Worm (Caenorhabditis elegans) whole organism, L2 larva: Measurements from ENCODE around the gene F56D6.13.

Experiments
- Y55F3AM.14 ChIP-seq: fragments of 200-800 bp; sonication (Bioruptor generic); optimal IDR thresholded peaks from 2 replicates; lab custom pipeline; 2018; ENCODE audit warnings: mild to moderate bottlenecking, missing genetic modification characterization, missing compliant biosample characterization
- alr-1 ChIP-seq: fragments of 150-350 bp; optimal IDR thresholded peaks from 2 replicates; lab custom pipeline; 2014; ENCODE audit warnings: missing biosample characterization, missing genetic modification characterization
- elt-1 ChIP-seq: fragments of 150-350 bp; optimal IDR thresholded peaks from 2 replicates; lab custom pipeline; 2014; ENCODE audit warnings: missing biosample characterization, missing genetic modification characterization
- elt-3 ChIP-seq: sonication (generic microtip); optimal IDR thresholded peaks from 2 replicates; lab custom pipeline; 2017; ENCODE audit warnings: missing biosample characterization, missing genetic modification characterization
- lin-11 ChIP-seq: fragments of 150-350 bp; sonication (generic microtip); optimal IDR thresholded peaks from 2 replicates; lab custom pipeline; 2014; ENCODE audit warnings: missing biosample characterization, missing genetic modification characterization, inconsistent platforms, mixed read lengths
- lin-39 ChIP-seq: fragments of 150-350 bp; optimal IDR thresholded peaks from 2 replicates; lab custom pipeline; 2014; ENCODE audit warnings: missing biosample characterization, missing genetic modification reagents, missing genetic modification characterization
- lsy-2 ChIP-seq, 2 experiments: fragments of 150-350 bp in 1 of 2; sonication (generic microtip) in 1 of 2; optimal IDR thresholded peaks; 2 replicates each; lab custom pipeline; 2014 to 2017; ENCODE audit warnings: missing biosample characterization in 2 of 2, missing genetic modification characterization in 2 of 2
- nhr-11 ChIP-seq: fragments of 150-350 bp; optimal IDR thresholded peaks from 2 replicates; lab custom pipeline; 2014; ENCODE audit warnings: missing biosample characterization, missing genetic modification characterization
- nhr-237 ChIP-seq: fragments of 150-350 bp; optimal IDR thresholded peaks from 2 replicates; lab custom pipeline; 2014; ENCODE audit warnings: missing biosample characterization, missing genetic modification characterization
- nhr-77 ChIP-seq: fragments of 150-350 bp; optimal IDR thresholded peaks from 2 replicates; lab custom pipeline; 2014; ENCODE audit warnings: missing biosample characterization, missing genetic modification characterization
- unc-62 ChIP-seq: fragments of 150-350 bp; optimal IDR thresholded peaks from 2 replicates; lab custom pipeline; 2014; ENCODE audit warnings: missing biosample characterization, missing genetic modification reagents, missing genetic modification characterization

DNA sequence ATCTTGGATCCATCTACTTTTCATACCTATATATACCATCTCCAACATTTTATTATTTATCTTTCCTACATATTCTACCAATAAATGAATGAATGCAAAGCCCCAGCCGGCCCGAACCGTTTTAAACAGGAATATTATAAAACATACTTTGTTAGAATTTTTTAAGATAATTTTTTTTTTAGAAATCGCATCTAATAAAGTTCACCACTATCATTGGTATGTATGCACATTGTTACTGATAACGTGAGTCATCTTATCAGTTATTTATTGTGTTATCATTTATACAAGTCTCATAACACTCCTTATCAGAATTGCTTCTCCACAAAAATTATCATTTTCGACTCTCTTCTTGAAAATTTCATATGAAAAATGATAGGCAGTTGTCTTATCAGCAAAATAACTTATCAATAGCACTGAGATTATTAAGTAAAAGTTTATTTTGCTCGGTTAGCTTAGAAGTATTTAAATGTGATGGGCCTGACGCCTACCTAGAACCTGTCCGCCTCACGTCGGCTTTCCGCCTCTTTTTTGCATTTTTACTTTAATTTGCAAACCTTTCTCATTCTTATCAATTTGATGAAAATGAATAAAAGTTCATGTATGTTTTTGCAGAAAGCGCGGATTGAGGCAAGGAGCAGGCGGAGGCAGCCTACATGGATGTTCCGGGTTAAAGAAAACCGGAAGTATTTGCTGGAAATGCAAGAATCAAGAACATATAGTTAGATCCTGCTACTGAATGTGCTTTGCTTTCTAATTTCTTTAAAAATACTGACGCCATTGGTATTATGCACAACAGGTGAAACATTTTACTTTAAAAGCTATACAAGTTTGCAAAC is 9.3 kb upstream of the F56D6.13 start, which contains the start of gene srz-62:
- TF ChIP-seq elt-1 (no peak), Y55F3AM.14 (GFP tag; lab: Kevin White, UChicago) (no peak), lsy-2 (tag; optimal IDR thresholded peaks at IDR 0.05; lab: Kevin White, UChicago) (no peak), lin-11 (tag; lab: Kevin White, UChicago) (no peak), lin-39 (no peak), unc-62 (no peak), nhr-77 (tag; lab: Kevin White, UChicago) (no peak), nhr-237 (tag; lab: Kevin White, UChicago) (no peak), nhr-11 (tag; lab: Kevin White, UChicago) (no peak), elt-3 (tag; lab: Kevin White, UChicago) (no peak), alr-1 (tag; lab: Kevin White, UChicago) (no peak)
